Worm (Caenorhabditis elegans) whole organism, L4 larva: ENCODE data around the gene lit-1.

Source experiments
- F10B5.3 ChIP-seq: sonication (generic microtip); optimal IDR thresholded peaks from 2 replicates; lab custom pipeline; 2016; ENCODE audit warnings: mild to moderate bottlenecking, missing genetic modification characterization, missing compliant biosample characterization
- F26F4.8 ChIP-seq: fragments of 200-800 bp; sonication (Bioruptor generic); conservative IDR thresholded peaks from 2 replicates; pipeline ENCODE4 v1.3.6; 2022; ENCODE audit warnings: missing genetic modification characterization, missing compliant biosample characterization
- F44E2.7 ChIP-seq: fragments of 200-800 bp; sonication (Bioruptor generic); IDR thresholded peaks from 2 replicates; pipeline ENCODE4 v2.1.2; 2022; ENCODE audit warnings: missing genetic modification characterization, missing compliant biosample characterization
- R02D3.7 ChIP-seq: fragments of 150-350 bp; sonication (generic microtip); optimal IDR thresholded peaks from 3 replicates; lab custom pipeline; 2014; ENCODE audit warnings: missing biosample characterization, missing genetic modification characterization
- T26A8.4 ChIP-seq: fragments of 200-800 bp; sonication (Bioruptor generic); IDR thresholded peaks from 2 replicates; pipeline ENCODE4 v1.3.6; 2022; ENCODE audit warnings: missing genetic modification characterization, missing compliant biosample characterization
- ZK337.2 ChIP-seq: fragments of 200-800 bp; sonication (Bioruptor generic); IDR thresholded peaks from 2 replicates; pipeline ENCODE4 v1.3.6; 2022; ENCODE audit warnings: missing genetic modification reagents, missing genetic modification characterization, missing compliant biosample characterization
- ZK546.5 ChIP-seq, 2 experiments: sonication (generic microtip); optimal IDR thresholded peaks; 2 replicates each; lab custom pipeline; 2017; ENCODE audit warnings: missing biosample characterization in 2 of 2, missing genetic modification characterization in 2 of 2
- aha-1 ChIP-seq: fragments of 150-350 bp; peaks from one replicate; lab custom pipeline; 2014; ENCODE audit warnings: missing biosample characterization, missing genetic modification characterization
- arid-1 ChIP-seq: fragments of 200-800 bp; sonication (Bioruptor generic); conservative IDR thresholded peaks from 2 replicates; pipeline ENCODE4 v1.3.6; 2022; ENCODE audit warnings: missing genetic modification reagents, missing genetic modification characterization, missing compliant biosample characterization
- attf-4 ChIP-seq: sonication (generic microtip); optimal IDR thresholded peaks from 3 replicates; lab custom pipeline; 2017; ENCODE audit warnings: missing biosample characterization, missing genetic modification characterization
- ceh-28 ChIP-seq: fragments of 150-350 bp; optimal IDR thresholded peaks from 2 replicates; lab custom pipeline; 2014; ENCODE audit warnings: missing biosample characterization, missing genetic modification reagents, missing genetic modification characterization
- ceh-32 ChIP-seq: sonication (generic microtip); optimal IDR thresholded peaks from 2 replicates; lab custom pipeline; 2016; ENCODE audit warnings: mild to moderate bottlenecking, missing genetic modification characterization, missing compliant biosample characterization; ENCODE audit not compliant: poor library complexity
- ceh-44 ChIP-seq: fragments of 200-800 bp; sonication (Bioruptor generic); IDR thresholded peaks from 2 replicates; pipeline ENCODE4 v1.3.6; 2022; ENCODE audit warnings: missing genetic modification reagents, missing genetic modification characterization, missing compliant biosample characterization
- ceh-62 ChIP-seq: sonication (generic microtip); optimal IDR thresholded peaks from 2 replicates; lab custom pipeline; 2017; ENCODE audit warnings: missing biosample characterization, missing genetic modification characterization
- ces-1 ChIP-seq: fragments of 150-350 bp; sonication (generic microtip); optimal IDR thresholded peaks from 4 replicates; lab custom pipeline; 2014; ENCODE audit warnings: missing biosample characterization, missing genetic modification reagents, missing genetic modification characterization
- daf-12 ChIP-seq: fragments of 150-350 bp; optimal IDR thresholded peaks from 2 replicates; lab custom pipeline; 2014; ENCODE audit warnings: missing biosample characterization, missing genetic modification reagents, missing genetic modification characterization
- daf-8 ChIP-seq: fragments of 200-800 bp; sonication (Bioruptor generic); IDR thresholded peaks from 2 replicates; pipeline ENCODE4 v1.3.6; 2022; ENCODE audit warnings: missing genetic modification characterization, missing compliant biosample characterization
- dmd-6 ChIP-seq: fragments of 200-800 bp; sonication (Bioruptor generic); IDR thresholded peaks from 2 replicates; pipeline ENCODE4 v1.3.6; 2022; ENCODE audit warnings: missing genetic modification reagents, missing genetic modification characterization, missing compliant biosample characterization
- egl-43 ChIP-seq: fragments of 200-800 bp; sonication (Bioruptor generic); IDR thresholded peaks from 2 replicates; pipeline ENCODE4 v1.3.6; 2022; ENCODE audit warnings: missing genetic modification reagents, missing genetic modification characterization, missing compliant biosample characterization
- fkh-10 ChIP-seq: fragments of 150-350 bp; optimal IDR thresholded peaks from 2 replicates; lab custom pipeline; 2014; ENCODE audit warnings: missing biosample characterization, missing genetic modification reagents, missing genetic modification characterization
- fos-1 ChIP-seq: fragments of 150-350 bp; optimal IDR thresholded peaks from 2 replicates; lab custom pipeline; 2014; ENCODE audit warnings: missing biosample characterization, missing genetic modification characterization
- hif-1 ChIP-seq, 2 experiments: sonication (generic microtip); optimal IDR thresholded peaks; 2 replicates each; lab custom pipeline; 2016 to 2017; ENCODE audit warnings: missing compliant biosample characterization in 2 of 2, missing genetic modification characterization in 2 of 2, missing genetic modification reagents in 2 of 2, missing genotype in 2 of 2, mild to moderate bottlenecking in 1 of 2
- hlh-30 ChIP-seq: sonication (generic microtip); optimal IDR thresholded peaks from 2 replicates; lab custom pipeline; 2017; ENCODE audit warnings: antibody characterized with exemption, mild to moderate bottlenecking, missing genetic modification characterization, missing compliant biosample characterization; ENCODE audit not compliant: insufficient read depth
- hmg-1.1 ChIP-seq: fragments of 200-800 bp; sonication (Bioruptor generic); IDR thresholded peaks from 2 replicates; pipeline ENCODE4 v1.3.6; 2022; ENCODE audit warnings: missing genetic modification reagents, missing genetic modification characterization, missing compliant biosample characterization
- jun-1 ChIP-seq: fragments of 150-350 bp; optimal IDR thresholded peaks from 2 replicates; lab custom pipeline; 2014; ENCODE audit warnings: missing biosample characterization, missing genetic modification reagents, missing genetic modification characterization
- lin-15B ChIP-seq: fragments of 150-350 bp; sonication (generic microtip); optimal IDR thresholded peaks from 3 replicates; lab custom pipeline; 2014; ENCODE audit warnings: missing biosample characterization, missing genetic modification characterization
- lin-29 ChIP-seq: fragments of 200-800 bp; sonication (Bioruptor generic); IDR thresholded peaks from 2 replicates; pipeline ENCODE4 v1.3.6; 2022; ENCODE audit warnings: missing genetic modification reagents, missing genetic modification characterization, missing compliant biosample characterization
- lsy-2 ChIP-seq, 2 experiments: fragments of 150-350 bp in 1 of 2; sonication (generic microtip) in 1 of 2; optimal IDR thresholded peaks; 2 replicates each; lab custom pipeline; 2014 to 2017; ENCODE audit warnings: missing biosample characterization in 2 of 2, missing genetic modification characterization in 2 of 2
- mdl-1 ChIP-seq, 2 experiments: fragments of 150-350 bp in 1 of 2; sonication (generic microtip) in 1 of 2; optimal IDR thresholded peaks; 2 replicates each; lab custom pipeline; 2014 to 2017; ENCODE audit warnings: missing biosample characterization in 2 of 2, missing genetic modification characterization in 2 of 2
- nhr-10 ChIP-seq: fragments of 150-350 bp; optimal IDR thresholded peaks from 2 replicates; lab custom pipeline; 2014; ENCODE audit warnings: missing biosample characterization, missing genetic modification characterization
- nhr-11 ChIP-seq: fragments of 150-350 bp; optimal IDR thresholded peaks from 2 replicates; lab custom pipeline; 2014; ENCODE audit warnings: missing biosample characterization, missing genetic modification characterization
- nhr-111 ChIP-seq: fragments of 200-800 bp; sonication (Bioruptor generic); optimal IDR thresholded peaks from 2 replicates; lab custom pipeline; 2018; ENCODE audit warnings: mild to moderate bottlenecking, missing genetic modification characterization, missing compliant biosample characterization
- nhr-237 ChIP-seq: sonication (generic microtip); optimal IDR thresholded peaks from 2 replicates; lab custom pipeline; 2017; ENCODE audit warnings: missing biosample characterization, missing genetic modification characterization
- nhr-42 ChIP-seq: fragments of 200-800 bp; sonication (Bioruptor generic); IDR thresholded peaks from 2 replicates; pipeline ENCODE4 v1.3.6; 2022; ENCODE audit warnings: missing genetic modification characterization, missing compliant biosample characterization
- nhr-76 ChIP-seq: fragments of 150-350 bp; optimal IDR thresholded peaks from 2 replicates; lab custom pipeline; 2014; ENCODE audit warnings: missing biosample characterization, missing genetic modification characterization
- pha-4 ChIP-seq, 2 experiments: fragments of 150-350 bp in 1 of 2; fragments of 200-800 bp in 1 of 2; sonication (Bioruptor generic) in 1 of 2; IDR thresholded peaks in 1 of 2; optimal IDR thresholded peaks in 1 of 2; 2 replicates each; pipeline versions ENCODE4 v1.3.6 to Lab custom; 2014 to 2022; ENCODE audit warnings: missing genetic modification characterization in 2 of 2, missing genetic modification reagents in 2 of 2, missing biosample characterization in 1 of 2, missing compliant biosample characterization in 1 of 2
- php-3 ChIP-seq: fragments of 200-800 bp; sonication (Bioruptor generic); IDR thresholded peaks from 2 replicates; pipeline ENCODE4 v1.3.6; 2022; ENCODE audit warnings: missing genetic modification reagents, missing genetic modification characterization, missing compliant biosample characterization
- rbr-2 ChIP-seq: sonication (generic microtip); optimal IDR thresholded peaks from 2 replicates; lab custom pipeline; 2016; ENCODE audit warnings: missing genotype, missing genetic modification characterization, missing compliant biosample characterization
- saeg-2 ChIP-seq: fragments of 200-800 bp; sonication (Bioruptor generic); IDR thresholded peaks from 2 replicates; pipeline ENCODE4 v1.3.6; 2022; ENCODE audit warnings: missing genetic modification reagents, missing genetic modification characterization, missing compliant biosample characterization
- set-16 ChIP-seq: fragments of 200-800 bp; sonication (Bioruptor generic); IDR thresholded peaks from 2 replicates; pipeline ENCODE4 v1.3.6; 2022; ENCODE audit warnings: missing genetic modification reagents, missing genetic modification characterization, missing compliant biosample characterization
- spr-1 ChIP-seq: sonication (generic microtip); optimal IDR thresholded peaks from 2 replicates; lab custom pipeline; 2016; ENCODE audit warnings: mild to moderate bottlenecking, missing genetic modification characterization, missing compliant biosample characterization
- spr-3 ChIP-seq: fragments of 200-800 bp; sonication (Bioruptor generic); optimal IDR thresholded peaks from 2 replicates; lab custom pipeline; 2018; ENCODE audit warnings: mild to moderate bottlenecking, missing genetic modification characterization, missing compliant biosample characterization
- tag-97 ChIP-seq: fragments of 200-800 bp; sonication (Bioruptor generic); IDR thresholded peaks from 2 replicates; pipeline ENCODE4 v1.3.6; 2022; ENCODE audit warnings: missing genetic modification characterization, missing compliant biosample characterization
- unc-130 ChIP-seq: sonication (generic microtip); optimal IDR thresholded peaks from 2 replicates; lab custom pipeline; 2016; ENCODE audit warnings: missing genetic modification reagents, missing genetic modification characterization, missing compliant biosample characterization
- vab-7 ChIP-seq: fragments of 200-800 bp; sonication (Bioruptor generic); IDR thresholded peaks from 2 replicates; pipeline ENCODE4 v1.3.6; 2022; ENCODE audit warnings: missing genetic modification reagents, missing genetic modification characterization, missing compliant biosample characterization
- zag-1 ChIP-seq: fragments of 150-350 bp; optimal IDR thresholded peaks from 2 replicates; lab custom pipeline; 2014; ENCODE audit warnings: missing biosample characterization, missing genetic modification characterization
- zfp-2 ChIP-seq: sonication (generic microtip); optimal IDR thresholded peaks from 2 replicates; lab custom pipeline; 2016; ENCODE audit warnings: mild to moderate bottlenecking, missing genetic modification characterization, missing compliant biosample characterization
- zfp-3 ChIP-seq: fragments of 200-800 bp; sonication (Bioruptor generic); conservative IDR thresholded peaks from 2 replicates; pipeline ENCODE4 v1.3.6; 2022; ENCODE audit warnings: missing genetic modification reagents, missing genetic modification characterization, missing compliant biosample characterization
- zip-11 ChIP-seq: fragments of 200-800 bp; sonication (Bioruptor generic); IDR thresholded peaks from 2 replicates; pipeline ENCODE4 v1.3.6; 2022; ENCODE audit warnings: missing genetic modification characterization, missing compliant biosample characterization
- zip-2 ChIP-seq: fragments of 150-350 bp; optimal IDR thresholded peaks from 2 replicates; lab custom pipeline; 2014; ENCODE audit warnings: missing biosample characterization, missing genetic modification characterization
- ztf-11 ChIP-seq: fragments of 150-350 bp; optimal IDR thresholded peaks from 2 replicates; lab custom pipeline; 2014; ENCODE audit warnings: missing biosample characterization, missing genetic modification characterization

lit-1 gene

DNA sequence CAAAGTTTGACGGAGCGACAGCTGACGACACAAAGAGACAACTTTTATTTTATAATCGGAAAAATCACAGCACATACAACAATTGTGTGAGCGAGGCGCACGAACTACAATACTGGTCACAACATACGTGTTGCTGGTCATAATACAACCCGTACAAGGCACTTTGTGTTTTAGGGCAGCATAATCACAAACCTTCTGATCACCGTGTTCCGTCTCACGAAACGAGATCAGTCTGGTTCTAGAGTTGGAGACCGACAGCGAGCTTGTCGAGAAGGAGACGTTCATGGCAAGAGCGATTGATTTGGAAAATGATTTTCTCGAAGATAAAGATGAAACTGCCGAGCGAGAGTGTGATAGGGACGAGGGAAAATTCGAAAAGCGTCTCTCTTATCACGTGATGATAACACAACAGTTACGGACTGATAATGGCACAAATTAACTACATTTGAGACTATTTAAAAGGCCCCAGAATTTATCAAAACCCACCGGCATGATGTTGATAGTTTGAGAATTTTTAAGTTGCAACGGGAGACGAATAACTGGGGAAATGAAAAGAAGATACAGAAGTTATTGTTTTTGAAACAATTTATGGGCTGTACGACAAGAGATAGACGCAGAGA, 65.0 kb downstream of the lit-1 start (continued):
- TF ChIP-seq mdl-1 (tag; optimal IDR thresholded peaks at IDR 0.05; lab: Kevin White, UChicago) (no peak), nhr-111 (no peak), php-3 (GFP tag; lab: Robert Waterston, UW) (peak; percentile 65; the same call in 1 of the 2 replicates), ztf-11 (tag; lab: Kevin White, UChicago) (no peak), nhr-237 (no peak), zip-11 (no peak), ces-1 (GFP tag; lab: Kevin White, UChicago) (no peak), F44E2.7 (no peak), fos-1 (tag; lab: Kevin White, UChicago) (no peak), ceh-62 (tag; lab: Kevin White, UChicago) (no peak), vab-7 (GFP tag; lab: Robert Waterston, UW) (no peak), arid-1 (GFP tag; lab: Robert Waterston, UW) (no peak), ceh-32 (tag; lab: Kevin White, UChicago) (no peak), saeg-2 (GFP tag; lab: Robert Waterston, UW) (no peak), R02D3.7 (no peak), dmd-6 (GFP tag; lab: Robert Waterston, UW) (peak; percentile 59), lin-29 (GFP tag; lab: Robert Waterston, UW) (no peak), ZK546.5 (tag; optimal IDR thresholded peaks at IDR 0.05; lab: Kevin White, UChicago) (no peak), egl-43 (GFP tag; lab: Robert Waterston, UW) (no peak), hlh-30 (tag; lab: Kevin White, UChicago) (peak; percentile 61), aha-1 (tag; lab: Kevin White, UChicago) (peak; percentile 94), daf-8 (GFP tag; lab: Robert Waterston, UW) (no peak), pha-4 (GFP tag; IDR thresholded peaks at IDR 0.05; lab: Robert Waterston, UW) (peak; percentile 51; the same call in 1 of the 2 replicates), pha-4 (tag; optimal IDR thresholded peaks at IDR 0.05; lab: Kevin White, UChicago) (no peak), spr-1 (tag; lab: Kevin White, UChicago) (peak; percentile 5), zag-1 (tag; lab: Kevin White, UChicago) (no peak), fkh-10 (GFP tag; lab: Kevin White, UChicago) (no peak), ZK337.2 (GFP tag; lab: Robert Waterston, UW) (no peak), nhr-76 (tag; lab: Kevin White, UChicago) (no peak), set-16 (no peak), jun-1 (tag; lab: Kevin White, UChicago) (no peak), unc-130 (GFP tag; lab: Kevin White, UChicago) (no peak), T26A8.4 (GFP tag; lab: Robert Waterston, UW) (peak; percentile 32; the same call in 1 of the 2 replicates), daf-12 (tag; lab: Kevin White, UChicago) (no peak), zfp-2 (tag; lab: Kevin White, UChicago) (no peak), attf-4 (tag; lab: Kevin White, UChicago) (no peak), nhr-42 (no peak), tag-97 (no peak), spr-3 (no peak), hmg-1.1 (GFP tag; lab: Robert Waterston, UW) (no peak), ceh-28 (tag; lab: Kevin White, UChicago) (no peak), nhr-11 (no peak), lin-15B (tag; lab: Kevin White, UChicago) (no peak), zfp-3 (GFP tag; lab: Robert Waterston, UW) (no peak), F26F4.8 (GFP tag; lab: Robert Waterston, UW) (no peak), hif-1 (tag; optimal IDR thresholded peaks at IDR 0.05; lab: Kevin White, UChicago) (no peak), nhr-10 (tag; lab: Kevin White, UChicago) (no peak), zip-2 (no peak), rbr-2 (tag; lab: Kevin White, UChicago) (no peak), F10B5.3 (tag; lab: Kevin White, UChicago) (no peak), ceh-44 (GFP tag; lab: Robert Waterston, UW) (no peak), lsy-2 (tag; optimal IDR thresholded peaks at IDR 0.05; lab: Kevin White, UChicago) (no peak)
